Worm (Caenorhabditis elegans): ENCODE data around the gene srw-8.

srw-8 gene

DNA sequence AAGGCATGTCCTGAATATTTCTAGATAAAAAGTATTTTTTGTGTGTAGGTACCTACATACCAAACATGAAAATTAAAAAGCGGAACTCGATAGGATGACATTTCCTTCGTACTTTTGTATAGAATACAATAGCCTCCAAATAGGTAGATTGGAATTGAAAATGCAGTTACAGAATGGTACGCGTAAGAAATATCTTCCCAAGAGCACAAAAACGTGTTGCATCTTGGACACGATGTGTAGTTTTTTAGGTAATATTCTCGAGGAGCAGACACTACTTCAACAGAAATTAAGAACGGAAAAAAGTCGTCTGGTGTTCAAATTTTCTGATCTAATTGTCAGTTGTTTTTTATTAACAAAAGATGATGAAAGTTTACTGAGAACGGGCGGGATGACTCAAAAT lies 46.7 kb downstream of the srw-8 start, which contains the start of gene srh-85:
srh-85 (minus strand) TSS at position 101 of the 400 bp plus-strand sequence.
- no peak for TF ChIP-seq sox-2 (GFP tag; IDR thresholded peaks at IDR 0.05)

DNA sequence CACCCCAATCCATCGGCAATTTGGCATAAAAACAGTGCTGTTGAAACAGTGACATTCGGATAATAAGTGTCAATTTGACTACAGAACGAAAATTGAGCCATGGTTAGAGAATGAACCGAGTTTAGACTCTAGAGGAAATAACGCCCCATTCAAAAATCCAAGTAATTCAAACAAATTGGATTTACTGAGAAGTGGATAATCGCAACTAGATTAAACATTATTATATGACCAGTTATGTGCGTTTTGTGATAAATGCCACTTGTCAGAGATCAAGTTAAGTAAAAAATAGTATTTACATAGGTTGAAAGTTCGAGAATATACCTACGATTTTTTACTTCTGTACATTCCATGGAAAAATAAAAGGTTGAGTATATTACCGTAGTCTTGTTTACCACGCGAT lies 48.8 kb downstream of the srw-8 start, which contains the start of gene srw-139:
srw-139 (minus strand) TSS at position 101 of the 400 bp plus-strand sequence.
- TF ChIP-seq ets-4 (tag; optimal IDR thresholded peaks at IDR 0.05) (no peak), K02D7.2 (tag; optimal IDR thresholded peaks at IDR 0.05) (no peak), npax-4 (tag; optimal IDR thresholded peaks at IDR 0.05) (no peak), dmd-4 (tag; optimal IDR thresholded peaks at IDR 0.05; ENCODE audit: borderline replicate concordance) (no peak), unc-3 (GFP tag; conservative IDR thresholded peaks at IDR 0.05) (no peak), unc-3 (tag; optimal IDR thresholded peaks at IDR 0.05) (no peak), Y22D7AL.16 (tag; optimal IDR thresholded peaks at IDR 0.05) (no peak), ref-2 (tag; optimal IDR thresholded peaks at IDR 0.05) (no peak), sox-4 (tag; optimal IDR thresholded peaks at IDR 0.05) (no peak), ceh-34 (tag; optimal IDR thresholded peaks at IDR 0.05) (no peak), hlh-30 (tag; optimal IDR thresholded peaks at IDR 0.05; ENCODE audit: insufficient read depth) (no peak), ceh-48 (tag; optimal IDR thresholded peaks at IDR 0.05) (no peak), ceh-2 (tag; optimal IDR thresholded peaks at IDR 0.05) (no peak), che-1 (tag; optimal IDR thresholded peaks at IDR 0.05) (no peak), lin-11 (tag; optimal IDR thresholded peaks at IDR 0.05) (no peak)

DNA sequence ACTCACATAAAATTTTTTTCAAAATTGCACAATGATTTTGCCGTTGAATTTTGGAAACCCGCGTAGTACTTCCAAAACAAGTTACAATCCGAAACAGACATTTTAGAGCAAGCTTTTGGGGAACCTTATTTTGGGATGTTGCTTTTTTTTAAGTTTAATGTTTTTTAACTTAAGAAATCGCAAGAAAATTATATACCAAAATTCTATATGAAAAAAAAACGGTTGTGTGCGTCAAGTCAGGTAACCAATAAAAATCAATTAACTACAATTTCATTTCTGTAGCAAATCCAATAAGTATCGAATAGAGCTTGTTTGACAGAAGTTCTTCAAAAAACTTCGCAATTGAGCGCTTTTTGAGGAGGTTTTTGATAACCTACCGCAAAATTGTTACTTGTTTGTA lies 50.8 kb downstream of the srw-8 start, which contains the start of gene srw-117:
srw-117 (minus strand) TSS at position 101 of the 400 bp plus-strand sequence.
- TF ChIP-seq pros-1 (tag; optimal IDR thresholded peaks at IDR 0.05) (no peak), che-1 (tag; optimal IDR thresholded peaks at IDR 0.05) (no peak), Y22D7AL.16 (tag; optimal IDR thresholded peaks at IDR 0.05) (no peak), ets-4 (tag; optimal IDR thresholded peaks at IDR 0.05) (no peak), sox-4 (tag; optimal IDR thresholded peaks at IDR 0.05) (no peak), dve-1 (tag; optimal IDR thresholded peaks at IDR 0.05) (no peak), ceh-34 (tag; optimal IDR thresholded peaks at IDR 0.05) (no peak), ceh-31 (tag; optimal IDR thresholded peaks at IDR 0.05) (no peak), syd-9 (tag; optimal IDR thresholded peaks at IDR 0.05) (no peak), ceh-48 (tag; optimal IDR thresholded peaks at IDR 0.05) (no peak), npax-4 (tag; optimal IDR thresholded peaks at IDR 0.05) (no peak), ama-1 (optimal IDR thresholded peaks at IDR 0.05) (no peak)

Data from whole organism, late embryonic.